Fruit fly (Drosophila melanogaster) Kc167 (cell line): ENCODE measurements around the gene Or2a.

Experiments used
- Myc ChIP-seq: fragments of >200 bp; optimal IDR thresholded peaks from 2 replicates; lab custom pipeline; 2017; ENCODE audit warnings: missing external identifiers
- Sin3A ChIP-seq: fragments of >200 bp; optimal IDR thresholded peaks from 2 replicates; lab custom pipeline; 2018; ENCODE audit warnings: missing external identifiers
- h ChIP-seq: fragments of >200 bp; optimal IDR thresholded peaks from 3 replicates; lab custom pipeline; 2018; ENCODE audit warnings: missing external identifiers
- insv ChIP-seq: fragments of >200 bp; optimal IDR thresholded peaks from 3 replicates; lab custom pipeline; 2018; ENCODE audit warnings: missing external identifiers
- psq ChIP-seq: fragments of >200 bp; optimal IDR thresholded peaks from 2 replicates; lab custom pipeline; 2017; ENCODE audit warnings: missing external identifiers
- ttk ChIP-seq: sonication (Bioruptor generic); optimal IDR thresholded peaks from 2 replicates; lab custom pipeline; 2017; ENCODE audit warnings: missing external identifiers

Or2a gene

dm6 chrX:2222181-2222790, 23.7 kb upstream of the Or2a start, which contains the start of gene Vinc:
Gene Vinc, minus strand, starts transcription at chrX:2222567.
- TF ChIP-seq Sin3A (lab: Kevin White, UChicago) (no peak), psq (no peak), Myc (lab: Kevin White, UChicago) (no peak), ttk (lab: Kevin White, UChicago) (no peak), insv (lab: Kevin White, UChicago) (no peak)

dm6 chrX:2223454-2223853, 22.6 kb upstream of the Or2a start, which contains the start of gene CG14052:
Gene CG14052, plus strand, starts transcription at chrX:2223754.
- TF ChIP-seq insv (lab: Kevin White, UChicago) (no peak), Sin3A (lab: Kevin White, UChicago) (no peak), Myc (lab: Kevin White, UChicago) (no peak), h (lab: Kevin White, UChicago) (no peak), ttk (lab: Kevin White, UChicago) (no peak), psq (no peak)

dm6 chrX:2225138-2225537, 20.9 kb upstream of the Or2a start, which contains the start of gene pcx:
Gene pcx, plus strand, starts transcription at chrX:2225296.
- no peak for TF ChIP-seq ttk (lab: Kevin White, UChicago)

dm6 chrX:2241842-2242241, 4.2 kb upstream of the Or2a start, which contains the start of gene kz:
Gene kz, minus strand, starts transcription at chrX:2242035.
- TF ChIP-seq h (lab: Kevin White, UChicago) (no peak), Myc (lab: Kevin White, UChicago) (no peak), insv (lab: Kevin White, UChicago) (no peak), Sin3A (lab: Kevin White, UChicago) (no peak), psq (no peak), ttk (lab: Kevin White, UChicago) (no peak)

- TF ChIP-seq h (lab: Kevin White, UChicago) (no peak), ttk (lab: Kevin White, UChicago) (no peak), psq (no peak), Myc (lab: Kevin White, UChicago) (no peak), insv (lab: Kevin White, UChicago) (no peak), Sin3A (lab: Kevin White, UChicago) (no peak)
Observed at dm6 chrX:2242897-2243296, 3.1 kb upstream of the Or2a start.

- TF ChIP-seq ttk (lab: Kevin White, UChicago): no peak
- TF ChIP-seq Sin3A (lab: Kevin White, UChicago): no peak
- no peak for TF ChIP-seq Myc (lab: Kevin White, UChicago)
- TF ChIP-seq insv (lab: Kevin White, UChicago): no peak
Observed at dm6 chrX:2244753-2245152, 1.3 kb upstream of the Or2a start.

- TF ChIP-seq insv (lab: Kevin White, UChicago) (no peak), psq (no peak)
Observed at dm6 chrX:2249763-2250162, 3.7 kb downstream of the Or2a start, which contains the start of gene crn. Gene crn, minus strand, starts transcription at chrX:2249983.

- no peak for TF ChIP-seq psq
- no peak for TF ChIP-seq Myc (lab: Kevin White, UChicago)
- no peak for TF ChIP-seq insv (lab: Kevin White, UChicago)
- no peak for TF ChIP-seq Sin3A (lab: Kevin White, UChicago)
- TF ChIP-seq ttk (lab: Kevin White, UChicago): no peak
Observed at dm6 chrX:2251688-2252087, 5.7 kb downstream of the Or2a start, which contains the start of gene CG3191. Gene CG3191, minus strand, starts transcription at chrX:2251993.

dm6 chrX:2254020-2254626, 8.1 kb downstream of the Or2a start, which contains the start of gene CG3091:
Gene CG3091, minus strand, starts transcription at chrX:2254197.
- TF ChIP-seq ttk (lab: Kevin White, UChicago) (no peak), Myc (lab: Kevin White, UChicago) (no peak), h (lab: Kevin White, UChicago) (no peak), psq (no peak), insv (lab: Kevin White, UChicago) (no peak), Sin3A (lab: Kevin White, UChicago) (no peak)

dm6 chrX:2255035-2255434, 9.0 kb downstream of the Or2a start:
- TF ChIP-seq ttk (lab: Kevin White, UChicago) (no peak), Sin3A (lab: Kevin White, UChicago) (no peak), psq (no peak), Myc (lab: Kevin White, UChicago) (no peak), insv (lab: Kevin White, UChicago) (no peak), h (lab: Kevin White, UChicago) (no peak)

- no peak for TF ChIP-seq ttk (lab: Kevin White, UChicago)
- TF ChIP-seq h (lab: Kevin White, UChicago): no peak
- no peak for TF ChIP-seq Myc (lab: Kevin White, UChicago)
Observed at dm6 chrX:2258602-2259233, 12.7 kb downstream of the Or2a start.

dm6 chrX:2259763-2260162, 13.7 kb downstream of the Or2a start, which contains the start of gene CG3078:
Gene CG3078, minus strand, starts transcription at chrX:2259863.
- no peak for TF ChIP-seq insv (lab: Kevin White, UChicago)
- TF ChIP-seq Sin3A (lab: Kevin White, UChicago): no peak
- no peak for TF ChIP-seq h (lab: Kevin White, UChicago)
- no peak for TF ChIP-seq ttk (lab: Kevin White, UChicago)
- no peak for TF ChIP-seq psq
- TF ChIP-seq Myc (lab: Kevin White, UChicago): no peak
